Worm (Caenorhabditis elegans): Measurements from ENCODE around the gene tkr-2.

ce11 chrIV:6200249-6200648 is 1.6 kb upstream of the tkr-2 start:
- TF ChIP-seq dao-5 (tag; optimal IDR thresholded peaks at IDR 0.05) (no peak), W03F9.2 (tag; optimal IDR thresholded peaks at IDR 0.05) (no peak)

Measured in whole organism, L4/young adult.